Worm (Caenorhabditis elegans) whole organism, early embryonic: ENCODE results near the gene lat-1.

Experiments
- aly-1 ChIP-seq: sonication (generic microtip); optimal IDR thresholded peaks from 2 replicates; lab custom pipeline; 2016; ENCODE audit warnings: missing genetic modification characterization, missing compliant biosample characterization
- ceh-13 ChIP-seq: fragments of 200-800 bp; sonication (Bioruptor generic); optimal IDR thresholded peaks from 2 replicates; lab custom pipeline; 2018; ENCODE audit warnings: mild to moderate bottlenecking, missing genetic modification characterization, missing compliant biosample characterization
- ets-7 ChIP-seq: sonication (generic microtip); optimal IDR thresholded peaks from 2 replicates; lab custom pipeline; 2016; ENCODE audit warnings: missing genotype, missing genetic modification characterization, missing compliant biosample characterization
- hmg-4 ChIP-seq: fragments of 200-800 bp; sonication (Bioruptor generic); optimal IDR thresholded peaks from 2 replicates; lab custom pipeline; 2018; ENCODE audit warnings: mild to moderate bottlenecking, missing genetic modification characterization, missing compliant biosample characterization

ce11 chrII:8848984-8849383, 47.7 kb upstream of the lat-1 start:
- TF ChIP-seq aly-1 (tag; lab: Kevin White, UChicago) (no peak), ets-7 (tag; lab: Kevin White, UChicago) (no peak), ceh-13 (GFP tag; lab: Kevin White, UChicago) (no peak), hmg-4 (GFP tag; lab: Kevin White, UChicago) (no peak)
